Fruit fly (Drosophila melanogaster) whole organism, embryonic: Measurements from ENCODE around the gene isoQC.
A peak's percentile ranks its signal among the peaks of the same experiment; 100 is the strongest.

Experiments used
- CG10431 ChIP-seq: fragments of 200-800 bp; sonication (Bioruptor generic); optimal IDR thresholded peaks from 3 replicates; lab custom pipeline; 2018; ENCODE audit warnings: missing biosample characterization, mild to moderate bottlenecking, missing genetic modification characterization
- CG11695 ChIP-seq: fragments of 200-800 bp; sonication (Bioruptor generic); IDR thresholded peaks from 3 replicates; pipeline ENCODE4 v1.3.6; 2022; ENCODE audit warnings: missing biosample characterization, missing genetic modification characterization
- CG12155 ChIP-seq: fragments of 200-800 bp; sonication (Bioruptor generic); optimal IDR thresholded peaks from 3 replicates; lab custom pipeline; 2016; ENCODE audit warnings: missing biosample characterization, missing genetic modification characterization
- CG1233 ChIP-seq: fragments of 200-800 bp; sonication (Bioruptor generic); optimal IDR thresholded peaks from 4 replicates; lab custom pipeline; 2018; ENCODE audit warnings: missing biosample characterization, mild to moderate bottlenecking, missing genetic modification characterization
- CG13287 ChIP-seq: fragments of 200-800 bp; sonication (Bioruptor generic); IDR thresholded peaks from 2 replicates; pipeline ENCODE4 v1.3.6; 2022; ENCODE audit warnings: missing biosample characterization, missing genetic modification characterization; ENCODE audit not compliant: partially characterized antibody
- CG13296 ChIP-seq: fragments of 200-800 bp; sonication (Bioruptor generic); optimal IDR thresholded peaks from 3 replicates; lab custom pipeline; 2018; ENCODE audit warnings: missing biosample characterization, mild to moderate bottlenecking, missing genetic modification characterization
- CG15514 ChIP-seq: fragments of 200-800 bp; sonication (Bioruptor generic); optimal IDR thresholded peaks from 3 replicates; lab custom pipeline; 2017; ENCODE audit warnings: missing biosample characterization, missing genetic modification characterization, mild to moderate bottlenecking, moderate library complexity, missing genetic modification reagents
- CG1792 ChIP-seq: fragments of 200-800 bp; sonication (Bioruptor generic); optimal IDR thresholded peaks from 2 replicates; lab custom pipeline; 2016; ENCODE audit warnings: missing biosample characterization, missing genetic modification characterization
- CG18011 ChIP-seq: fragments of 200-800 bp; sonication (Bioruptor generic); optimal IDR thresholded peaks from 2 replicates; lab custom pipeline; 2017; ENCODE audit warnings: missing biosample characterization, missing genetic modification characterization, mild to moderate bottlenecking, moderate library complexity, missing genotype
- CG2889 ChIP-seq: fragments of 200-800 bp; sonication (Bioruptor generic); IDR thresholded peaks from 3 replicates; pipeline ENCODE4 v1.3.6; 2022; ENCODE audit warnings: missing biosample characterization, missing genetic modification characterization
- CG3838 ChIP-seq: fragments of 200-800 bp; sonication (Bioruptor generic); optimal IDR thresholded peaks from 3 replicates; lab custom pipeline; 2016; ENCODE audit warnings: missing biosample characterization, missing genetic modification characterization
- CG4360 ChIP-seq: fragments of 200-800 bp; sonication (Bioruptor generic); IDR thresholded peaks from 2 replicates; pipeline ENCODE4 v1.3.6; 2022; ENCODE audit warnings: missing biosample characterization, missing genetic modification characterization
- CG6654 ChIP-seq: fragments of 200-800 bp; sonication (Bioruptor generic); optimal IDR thresholded peaks from 2 replicates; lab custom pipeline; 2017; ENCODE audit warnings: missing biosample characterization, mild to moderate bottlenecking, missing genetic modification characterization
- CG7372 ChIP-seq: fragments of 200-800 bp; sonication (Bioruptor generic); IDR thresholded peaks from 2 replicates; pipeline ENCODE4 v1.3.6; 2022; ENCODE audit warnings: missing biosample characterization, missing genetic modification characterization
- CG8359 ChIP-seq: fragments of 200-800 bp; sonication (Bioruptor generic); optimal IDR thresholded peaks from 2 replicates; lab custom pipeline; 2017; ENCODE audit warnings: missing biosample characterization, mild to moderate bottlenecking, missing genetic modification characterization, borderline replicate concordance
- CG9797 ChIP-seq: fragments of 200-800 bp; sonication (Bioruptor generic); optimal IDR thresholded peaks from 3 replicates; lab custom pipeline; 2018; ENCODE audit warnings: missing biosample characterization, mild to moderate bottlenecking, missing genetic modification characterization
- CG9817 ChIP-seq: fragments of 200-800 bp; sonication (Bioruptor generic); optimal IDR thresholded peaks from 2 replicates; lab custom pipeline; 2018; ENCODE audit warnings: missing biosample characterization, mild to moderate bottlenecking, missing genetic modification characterization, moderate library complexity
- Dek ChIP-seq: fragments of 200-800 bp; sonication (Bioruptor generic); optimal IDR thresholded peaks from 3 replicates; lab custom pipeline; 2019; ENCODE audit warnings: missing biosample characterization, mild to moderate bottlenecking, missing genetic modification characterization, moderate library complexity
- Ets97D ChIP-seq: fragments of 200-800 bp; sonication (Bioruptor generic); optimal IDR thresholded peaks from 3 replicates; lab custom pipeline; 2016; ENCODE audit warnings: missing biosample characterization, missing genetic modification characterization
- HHEX ChIP-seq: fragments of 200-800 bp; sonication (Bioruptor generic); optimal IDR thresholded peaks from 3 replicates; lab custom pipeline; 2017; ENCODE audit warnings: missing biosample characterization, mild to moderate bottlenecking, missing genetic modification characterization, missing genetic modification reagents
- HLH54F ChIP-seq: fragments of 200-800 bp; sonication (Bioruptor generic); optimal IDR thresholded peaks from 3 replicates; lab custom pipeline; 2016; ENCODE audit warnings: missing biosample characterization, missing genetic modification characterization
- Hand ChIP-seq: fragments of 200-800 bp; sonication (Bioruptor generic); optimal IDR thresholded peaks from 2 replicates; lab custom pipeline; 2017; ENCODE audit warnings: mild to moderate bottlenecking, missing biosample characterization, missing genetic modification reagents, missing genetic modification characterization
- HmgD ChIP-seq: fragments of 200-800 bp; sonication (Bioruptor generic); optimal IDR thresholded peaks from 3 replicates; lab custom pipeline; 2016; ENCODE audit warnings: missing biosample characterization, missing genetic modification characterization
- Med ChIP-seq: fragments of 200-800 bp; sonication (Bioruptor generic); peaks from one replicate; lab custom pipeline; 2016; ENCODE audit warnings: missing biosample characterization, missing genetic modification characterization, mild to moderate bottlenecking, inconsistent platforms, moderate library complexity
- Neu2 ChIP-seq: fragments of 200-800 bp; sonication (Bioruptor generic); optimal IDR thresholded peaks from 3 replicates; lab custom pipeline; 2016; ENCODE audit warnings: missing biosample characterization, missing genetic modification characterization, borderline replicate concordance
- NfI ChIP-seq: fragments of 200-800 bp; sonication (Bioruptor generic); optimal IDR thresholded peaks from 3 replicates; lab custom pipeline; 2018; ENCODE audit warnings: missing biosample characterization, mild to moderate bottlenecking, missing genetic modification characterization, moderate library complexity
- Trl ChIP-seq, 3 experiments: fragments of >200 bp in 2 of 3; fragments of 200-800 bp in 1 of 3; sonication (Bioruptor generic) in 1 of 3; optimal IDR thresholded peaks; 2 replicates in 1 of 3; 3 replicates in 2 of 3; lab custom pipeline; 2016 to 2017; ENCODE audit warnings: missing biosample characterization in 1 of 3, missing genetic modification characterization in 1 of 3
- YL-1 ChIP-seq: fragments of 200-800 bp; sonication (Bioruptor generic); optimal IDR thresholded peaks from 3 replicates; lab custom pipeline; 2017; ENCODE audit warnings: missing biosample characterization, mild to moderate bottlenecking, missing genetic modification characterization
- cad ChIP-seq: fragments of >200 bp; optimal IDR thresholded peaks from 2 replicates; lab custom pipeline; 2017; ENCODE audit warnings: missing biosample characterization, missing genetic modification characterization
- chinmo ChIP-seq: fragments of 200-800 bp; sonication (Bioruptor generic); IDR thresholded peaks from 4 replicates; pipeline ENCODE4 v1.3.6; 2022; ENCODE audit warnings: missing biosample characterization, missing genetic modification characterization; ENCODE audit not compliant: partially characterized antibody
- ci ChIP-seq: fragments of 200-800 bp; sonication (Bioruptor generic); IDR thresholded peaks from 3 replicates; pipeline ENCODE4 v1.3.6; 2022; ENCODE audit warnings: missing biosample characterization, missing genetic modification characterization
- dimm ChIP-seq: fragments of 200-800 bp; sonication (Bioruptor generic); IDR thresholded peaks from 2 replicates; pipeline ENCODE4 v1.3.6; 2022; ENCODE audit warnings: missing biosample characterization, missing genetic modification characterization
- ems ChIP-seq: fragments of 200-800 bp; sonication (Bioruptor generic); optimal IDR thresholded peaks from 3 replicates; lab custom pipeline; 2016; ENCODE audit warnings: missing biosample characterization, missing genetic modification characterization
- ewg ChIP-seq: fragments of 200-800 bp; sonication (Bioruptor generic); optimal IDR thresholded peaks from 3 replicates; lab custom pipeline; 2017; ENCODE audit warnings: mild to moderate bottlenecking, missing biosample characterization, missing genetic modification reagents, missing genetic modification characterization
- fd102C ChIP-seq: fragments of 200-800 bp; sonication (Bioruptor generic); optimal IDR thresholded peaks from 2 replicates; lab custom pipeline; 2018; ENCODE audit warnings: missing biosample characterization, mild to moderate bottlenecking, missing genetic modification characterization, moderate library complexity
- ftz-f1 ChIP-seq: fragments of 200-800 bp; sonication (Bioruptor generic); optimal IDR thresholded peaks from 2 replicates; lab custom pipeline; 2016; ENCODE audit warnings: missing biosample characterization, missing genetic modification characterization
- gem ChIP-seq: fragments of 200-800 bp; sonication (Bioruptor generic); optimal IDR thresholded peaks from 2 replicates; lab custom pipeline; 2019; ENCODE audit warnings: missing biosample characterization, mild to moderate bottlenecking, missing genetic modification characterization, moderate library complexity
- gsb ChIP-seq: fragments of 200-800 bp; sonication (Bioruptor generic); IDR thresholded peaks from 2 replicates; pipeline ENCODE4 v1.3.6; 2022; ENCODE audit warnings: missing biosample characterization, missing genetic modification characterization
- kni ChIP-seq: fragments of 200-800 bp; sonication (Bioruptor generic); optimal IDR thresholded peaks from 3 replicates; lab custom pipeline; 2017; ENCODE audit warnings: mild to moderate bottlenecking, missing biosample characterization, missing genetic modification reagents, missing genetic modification characterization
- mirr ChIP-seq: fragments of 200-800 bp; sonication (Bioruptor generic); optimal IDR thresholded peaks from 3 replicates; lab custom pipeline; 2018; ENCODE audit warnings: missing biosample characterization, mild to moderate bottlenecking, missing genetic modification characterization
- nau ChIP-seq: fragments of 200-800 bp; sonication (Bioruptor generic); optimal IDR thresholded peaks from 3 replicates; lab custom pipeline; 2017; ENCODE audit warnings: missing biosample characterization, mild to moderate bottlenecking, missing genetic modification characterization, missing genetic modification reagents
- p53 ChIP-seq: fragments of 200-800 bp; sonication (Bioruptor generic); optimal IDR thresholded peaks from 2 replicates; lab custom pipeline; 2016; ENCODE audit warnings: missing biosample characterization, missing genetic modification characterization
- pan ChIP-seq, 4 experiments: fragments of >200 bp in 3 of 4; fragments of 200-800 bp in 1 of 4; sonication (Bioruptor generic) in 1 of 4; optimal IDR thresholded peaks in 3 of 4; IDR thresholded peaks in 1 of 4; 2 replicates each; pipeline versions ENCODE4 v1.3.6 to Lab custom; 2017 to 2022; ENCODE audit warnings: missing biosample characterization in 2 of 4, missing genetic modification characterization in 2 of 4, mixed read lengths in 1 of 4
- sens ChIP-seq: fragments of 200-800 bp; sonication (Bioruptor generic); peaks from one replicate; lab custom pipeline; 2016; ENCODE audit warnings: missing biosample characterization, missing genetic modification characterization
- sens-2 ChIP-seq: fragments of 200-800 bp; sonication (Bioruptor generic); IDR thresholded peaks from 2 replicates; pipeline ENCODE4 v1.3.6; 2022; ENCODE audit warnings: missing biosample characterization, missing genetic modification characterization
- slbo ChIP-seq: fragments of 200-800 bp; sonication (Bioruptor generic); IDR thresholded peaks from 2 replicates; pipeline ENCODE4 v1.3.6; 2022; ENCODE audit warnings: missing biosample characterization, missing genetic modification characterization
- tgo ChIP-seq: fragments of 200-800 bp; sonication (Bioruptor generic); IDR thresholded peaks from 3 replicates; pipeline ENCODE4 v1.3.6; 2022; ENCODE audit warnings: missing biosample characterization, missing genetic modification characterization
- tx ChIP-seq: fragments of 200-800 bp; sonication (Bioruptor generic); optimal IDR thresholded peaks from 2 replicates; lab custom pipeline; 2016; ENCODE audit warnings: missing biosample characterization, missing genetic modification characterization
- wdn ChIP-seq: fragments of 200-800 bp; sonication (Bioruptor generic); IDR thresholded peaks from 2 replicates; pipeline ENCODE4 v1.3.6; 2022; ENCODE audit warnings: missing biosample characterization, missing genetic modification characterization
- wor ChIP-seq: fragments of 200-800 bp; sonication (Bioruptor generic); IDR thresholded peaks from 2 replicates; pipeline ENCODE4 v1.3.6; 2022; ENCODE audit warnings: missing biosample characterization, missing genetic modification characterization
- yki ChIP-seq: fragments of >200 bp; optimal IDR thresholded peaks from 3 replicates; lab custom pipeline; 2018

isoQC gene

dm6 chr3L:20447957-20448356 lies 26.3 kb upstream of the isoQC start (continued):
- TF ChIP-seq Hand (GFP tag; lab: Kevin White, UChicago) (peak; percentile 20), HHEX (peak; percentile 52), yki (no peak), CG11695 (GFP tag; lab: Robert Waterston, UW) (0 out of 3 replicates have a peak, but pooled peaks have one; percentile 30), CG8359 (GFP tag; lab: Kevin White, UChicago) (peak; percentile 36), Med (GFP tag; lab: Kevin White, UChicago) (peak; percentile 77), ci (GFP tag; lab: Robert Waterston, UW) (0 out of 3 replicates have a peak, but pooled peaks have one; percentile 32), pan (optimal IDR thresholded peaks at IDR 0.05; lab: Kevin White, UChicago) (no peak), pan (GFP tag; optimal IDR thresholded peaks at IDR 0.05 in 1 of 2, IDR thresholded peaks at IDR 0.05 in 1 of 2) (no peak), CG15514 (peak; percentile 61), HLH54F (no peak), mirr (peak; percentile 20), CG12155 (no peak), fd102C (GFP tag; lab: Kevin White, UChicago) (peak; percentile 48), CG6654 (GFP tag; lab: Kevin White, UChicago) (no peak), CG1233 (peak; percentile 66), Dek (tag; lab: Kevin White, UChicago) (peak; percentile 30), NfI (GFP tag; lab: Kevin White, UChicago) (peak; percentile 45), slbo (no peak), HmgD (GFP tag; lab: Kevin White, UChicago) (no peak), kni (GFP tag; lab: Kevin White, UChicago) (no peak), CG13296 (GFP tag; lab: Kevin White, UChicago) (peak; percentile 69), sens-2 (GFP tag; lab: Robert Waterston, UW) (no peak), wor (GFP tag; lab: Robert Waterston, UW) (no peak), CG7372 (GFP tag; lab: Robert Waterston, UW) (no peak)
- TF ChIP-seq, all 482 proteins: peak for 101

dm6 chr3L:20448773-20449172 lies 25.5 kb upstream of the isoQC start:
- no peak for TF ChIP-seq gem
- no peak for TF ChIP-seq wdn
- TF ChIP-seq ftz-f1 (GFP tag; lab: Kevin White, UChicago): no peak
- no peak for TF ChIP-seq ems (GFP tag; lab: Kevin White, UChicago)
- no peak for TF ChIP-seq YL-1 (GFP tag; lab: Kevin White, UChicago)
- no peak for TF ChIP-seq CG9797 (GFP tag; lab: Kevin White, UChicago)
- no peak for TF ChIP-seq Ets97D (GFP tag; lab: Kevin White, UChicago)
- TF ChIP-seq CG13287 (GFP tag; lab: Robert Waterston, UW): no peak
- no peak for TF ChIP-seq CG9817
- no peak for TF ChIP-seq cad (GFP tag; lab: Kevin White, UChicago)
- TF ChIP-seq tx (GFP tag; lab: Kevin White, UChicago): no peak
- TF ChIP-seq nau (GFP tag; lab: Kevin White, UChicago): no peak
- no peak for TF ChIP-seq Trl (optimal IDR thresholded peaks at IDR 0.05; lab: Kevin White, UChicago)
- no peak for TF ChIP-seq Trl (GFP tag; optimal IDR thresholded peaks at IDR 0.05; lab: Kevin White, UChicago)
- peak; percentile 22 for TF ChIP-seq sens (GFP tag; lab: Kevin White, UChicago)
- TF ChIP-seq CG10431 (GFP tag; lab: Kevin White, UChicago): no peak
- TF ChIP-seq dimm: no peak
- no peak for TF ChIP-seq CG18011 (GFP tag; lab: Kevin White, UChicago)
- TF ChIP-seq mirr: no peak
- TF ChIP-seq gsb (GFP tag; lab: Robert Waterston, UW): no peak
- peak; percentile 58; the same call in 1 of the 2 replicates for TF ChIP-seq CG4360 (GFP tag; lab: Robert Waterston, UW)
- no peak for TF ChIP-seq p53 (GFP tag; lab: Kevin White, UChicago)
- TF ChIP-seq ewg (GFP tag; lab: Kevin White, UChicago): no peak
- 0 out of 4 replicates have a peak, but pooled peaks have one; percentile 30 for TF ChIP-seq chinmo (GFP tag; lab: Robert Waterston, UW)
- TF ChIP-seq CG1792 (GFP tag; lab: Kevin White, UChicago): no peak
- no peak for TF ChIP-seq sens-2 (GFP tag; lab: Robert Waterston, UW)
- no peak for TF ChIP-seq Neu2 (GFP tag; lab: Kevin White, UChicago)
- TF ChIP-seq CG2889 (GFP tag; lab: Robert Waterston, UW): no peak
- TF ChIP-seq tgo (GFP tag; lab: Robert Waterston, UW): no peak
- TF ChIP-seq CG3838: no peak
